Fruit fly (Drosophila melanogaster): ENCODE results near the gene CG7600.

The CG7600 gene

dm6 chr3L:11214406-11215243 lies 4.0 kb downstream of the CG7600 start, which contains the start of gene CG42671 (continued):
- TF ChIP-seq CG9437 (GFP tag; optimal IDR thresholded peaks at IDR 0.05), result no peak
- no peak for TF ChIP-seq CG31388 (GFP tag; optimal IDR thresholded peaks at IDR 0.05)
- TF ChIP-seq CG8944 (GFP tag; optimal IDR thresholded peaks at IDR 0.05), result no peak
- TF ChIP-seq CkIIα-i1 (GFP tag; IDR thresholded peaks at IDR 0.05), result no peak
- TF ChIP-seq CG17612 (GFP tag; IDR thresholded peaks at IDR 0.05), result no peak
- TF ChIP-seq Doc2 (GFP tag; IDR thresholded peaks at IDR 0.05), result no peak
- TF ChIP-seq toy (GFP tag; IDR thresholded peaks at IDR 0.05), result no peak
- TF ChIP-seq bcd (GFP tag; optimal IDR thresholded peaks at IDR 0.05), result no peak
- no peak for TF ChIP-seq Chrac-16 (GFP tag; optimal IDR thresholded peaks at IDR 0.05)
- TF ChIP-seq B-H1 (GFP tag; IDR thresholded peaks at IDR 0.05), result no peak
- TF ChIP-seq Hey (tag; optimal IDR thresholded peaks at IDR 0.05), result no peak
- TF ChIP-seq usp (GFP tag; optimal IDR thresholded peaks at IDR 0.05), result no peak
- no peak for TF ChIP-seq CG3995 (GFP tag; optimal IDR thresholded peaks at IDR 0.05)
- TF ChIP-seq CG1832 (GFP tag; optimal IDR thresholded peaks at IDR 0.05), result no peak
- TF ChIP-seq CG12744 (GFP tag; optimal IDR thresholded peaks at IDR 0.05), result no peak
- no peak for TF ChIP-seq CG7556 (GFP tag; optimal IDR thresholded peaks at IDR 0.05)
- TF ChIP-seq Dip3 (GFP tag; optimal IDR thresholded peaks at IDR 0.05), result no peak
- no peak for TF ChIP-seq Atf3 (GFP tag; optimal IDR thresholded peaks at IDR 0.05)
- no peak for TF ChIP-seq peb (GFP tag; IDR thresholded peaks at IDR 0.05)
- no peak for TF ChIP-seq CG17328 (GFP tag; IDR thresholded peaks at IDR 0.05)
- TF ChIP-seq Mad (GFP tag; optimal IDR thresholded peaks at IDR 0.05), result no peak
- 0 out of 2 replicates have a peak, but pooled peaks have one; percentile 7 for TF ChIP-seq vvl (GFP tag; IDR thresholded peaks at IDR 0.05)
- TF ChIP-seq Ets65A (GFP tag), result no peak
- TF ChIP-seq CG1647 (GFP tag; optimal IDR thresholded peaks at IDR 0.05), result no peak
- peak; percentile 25 for TF ChIP-seq sens (GFP tag)
- TF ChIP-seq sr (GFP tag; IDR thresholded peaks at IDR 0.05), result no peak
- TF ChIP-seq CG30431 (GFP tag; optimal IDR thresholded peaks at IDR 0.05), result no peak
- TF ChIP-seq nom (GFP tag; optimal IDR thresholded peaks at IDR 0.05), result peak; percentile 69
- TF ChIP-seq CG10565 (GFP tag; optimal IDR thresholded peaks at IDR 0.05), result no peak
- TF ChIP-seq Ptx1 (GFP tag; IDR thresholded peaks at IDR 0.05), result no peak
- TF ChIP-seq CG13123 (GFP tag; optimal IDR thresholded peaks at IDR 0.05), result no peak
- no peak for TF ChIP-seq corto (GFP tag; optimal IDR thresholded peaks at IDR 0.05)
- TF ChIP-seq Ets97D (GFP tag; optimal IDR thresholded peaks at IDR 0.05), result peak; percentile 56
- TF ChIP-seq CG34376 (GFP tag; optimal IDR thresholded peaks at IDR 0.05), result peak; percentile 4
- TF ChIP-seq CG4707 (GFP tag; optimal IDR thresholded peaks at IDR 0.05), result no peak
- no peak for TF ChIP-seq CG11560 (tag; IDR thresholded peaks at IDR 0.05)
- TF ChIP-seq knrl (GFP tag; IDR thresholded peaks at IDR 0.05; ENCODE audit: partially characterized antibody), result no peak
- no peak for TF ChIP-seq Asciz (GFP tag; optimal IDR thresholded peaks at IDR 0.05)
- TF ChIP-seq Max (GFP tag; optimal IDR thresholded peaks at IDR 0.05), result no peak
- TF ChIP-seq CG15696 (tag; optimal IDR thresholded peaks at IDR 0.05), result no peak
- no peak for TF ChIP-seq HLH54F (GFP tag; optimal IDR thresholded peaks at IDR 0.05)
- TF ChIP-seq Lim3 (GFP tag; IDR thresholded peaks at IDR 0.05), result no peak
- no peak for TF ChIP-seq inv (GFP tag; IDR thresholded peaks at IDR 0.05; ENCODE audit: partially characterized antibody)
- no peak for TF ChIP-seq Gsc (GFP tag; IDR thresholded peaks at IDR 0.05)
- TF ChIP-seq Opbp (GFP tag; IDR thresholded peaks at IDR 0.05; ENCODE audit: partially characterized antibody), result no peak
- peak; percentile 8 for TF ChIP-seq yki (optimal IDR thresholded peaks at IDR 0.05)
- peak; percentile 32 for TF ChIP-seq nmo (GFP tag; optimal IDR thresholded peaks at IDR 0.05)
- no peak for TF ChIP-seq disco-r (GFP tag; optimal IDR thresholded peaks at IDR 0.05)
- TF ChIP-seq hb (GFP tag; IDR thresholded peaks at IDR 0.05; ENCODE audit: partially characterized antibody), result no peak
- TF ChIP-seq az2 (GFP tag; optimal IDR thresholded peaks at IDR 0.05), result no peak
- no peak for TF ChIP-seq mam (GFP tag; optimal IDR thresholded peaks at IDR 0.05)
